Fruit fly (Drosophila melanogaster) whole organism, adult: Measurements from ENCODE around the gene CG33281.

ENCODE experiments used
- CG11617 ChIP-seq: fragments of 200-800 bp; sonication (Bioruptor generic); optimal IDR thresholded peaks from 2 replicates; lab custom pipeline; 2017; ENCODE audit warnings: mild to moderate bottlenecking, missing biosample characterization, missing genetic modification reagents, missing genetic modification characterization
- CG12768 ChIP-seq: fragments of 200-800 bp; sonication (Bioruptor generic); optimal IDR thresholded peaks from 2 replicates; lab custom pipeline; 2017; ENCODE audit warnings: missing biosample characterization, missing genetic modification characterization, mild to moderate bottlenecking, moderate library complexity, missing genetic modification reagents
- CG14711 ChIP-seq: fragments of 200-800 bp; sonication (Bioruptor generic); optimal IDR thresholded peaks from 2 replicates; lab custom pipeline; 2018; ENCODE audit warnings: missing biosample characterization, mild to moderate bottlenecking, missing genetic modification characterization, moderate library complexity
- CG1620 ChIP-seq: fragments of 200-800 bp; sonication (Bioruptor generic); optimal IDR thresholded peaks from 2 replicates; lab custom pipeline; 2016; ENCODE audit warnings: missing biosample characterization, missing genetic modification characterization
- CG33017 ChIP-seq: fragments of 200-800 bp; sonication (Bioruptor generic); optimal IDR thresholded peaks from 2 replicates; lab custom pipeline; 2018; ENCODE audit warnings: missing biosample characterization, mild to moderate bottlenecking, missing genetic modification characterization, moderate library complexity
- CG5204 ChIP-seq: fragments of 200-800 bp; sonication (Bioruptor generic); optimal IDR thresholded peaks from 2 replicates; lab custom pipeline; 2016; ENCODE audit warnings: missing biosample characterization, missing genetic modification characterization
- CG7045 ChIP-seq: fragments of 200-800 bp; sonication (Bioruptor generic); optimal IDR thresholded peaks from 2 replicates; lab custom pipeline; 2017; ENCODE audit warnings: missing biosample characterization, mild to moderate bottlenecking, missing genetic modification characterization
- CG7101 ChIP-seq: fragments of 200-800 bp; sonication (Bioruptor generic); optimal IDR thresholded peaks from 2 replicates; lab custom pipeline; 2018; ENCODE audit warnings: missing biosample characterization, mild to moderate bottlenecking, missing genetic modification characterization, moderate library complexity
- Clk ChIP-seq: fragments of 200-800 bp; sonication (Bioruptor generic); optimal IDR thresholded peaks from 2 replicates; lab custom pipeline; 2017; ENCODE audit warnings: missing biosample characterization, missing genetic modification characterization
- Crg-1 ChIP-seq: fragments of 200-800 bp; sonication (Bioruptor generic); optimal IDR thresholded peaks from 2 replicates; lab custom pipeline; 2016; ENCODE audit warnings: missing biosample characterization, missing genetic modification characterization
- Hr96 ChIP-seq: fragments of 200-800 bp; sonication (Bioruptor generic); optimal IDR thresholded peaks from 2 replicates; lab custom pipeline; 2016; ENCODE audit warnings: missing biosample characterization, missing genetic modification characterization
- Mnt ChIP-seq: fragments of 200-800 bp; sonication (Bioruptor generic); optimal IDR thresholded peaks from 2 replicates; lab custom pipeline; 2016; ENCODE audit warnings: missing biosample characterization, mild to moderate bottlenecking, missing genetic modification characterization
- bab1 ChIP-seq: fragments of 200-800 bp; sonication (Bioruptor generic); optimal IDR thresholded peaks from 3 replicates; lab custom pipeline; 2019; ENCODE audit warnings: missing biosample characterization, mild to moderate bottlenecking, missing genetic modification characterization, moderate library complexity
- cic ChIP-seq: fragments of 200-800 bp; sonication (Bioruptor generic); optimal IDR thresholded peaks from 2 replicates; lab custom pipeline; 2017; ENCODE audit warnings: missing biosample characterization, mild to moderate bottlenecking, missing genetic modification characterization, moderate library complexity
- cnc ChIP-seq, 2 experiments: fragments of >200 bp; optimal IDR thresholded peaks; 2 replicates each; lab custom pipeline; 2017
- kay ChIP-seq: fragments of 200-800 bp; sonication (Bioruptor generic); peaks from one replicate; lab custom pipeline; 2016; ENCODE audit warnings: missing biosample characterization, missing genetic modification characterization, borderline replicate concordance
- ovo ChIP-seq: fragments of 200-800 bp; sonication (Bioruptor generic); optimal IDR thresholded peaks from 2 replicates; lab custom pipeline; 2016; ENCODE audit warnings: missing biosample characterization, missing genetic modification characterization
- pad ChIP-seq: fragments of 200-800 bp; sonication (Bioruptor generic); optimal IDR thresholded peaks from 3 replicates; lab custom pipeline; 2017; ENCODE audit warnings: missing biosample characterization, missing genetic modification characterization, mild to moderate bottlenecking, moderate library complexity, missing genetic modification reagents
- tj ChIP-seq: fragments of 200-800 bp; sonication (Bioruptor generic); optimal IDR thresholded peaks from 3 replicates; lab custom pipeline; 2017; ENCODE audit warnings: missing biosample characterization, mild to moderate bottlenecking, missing genetic modification characterization, moderate library complexity
- toe ChIP-seq: fragments of 200-800 bp; sonication (Bioruptor generic); optimal IDR thresholded peaks from 2 replicates; lab custom pipeline; 2016; ENCODE audit warnings: missing biosample characterization, missing genetic modification characterization

The CG33281 gene

DNA sequence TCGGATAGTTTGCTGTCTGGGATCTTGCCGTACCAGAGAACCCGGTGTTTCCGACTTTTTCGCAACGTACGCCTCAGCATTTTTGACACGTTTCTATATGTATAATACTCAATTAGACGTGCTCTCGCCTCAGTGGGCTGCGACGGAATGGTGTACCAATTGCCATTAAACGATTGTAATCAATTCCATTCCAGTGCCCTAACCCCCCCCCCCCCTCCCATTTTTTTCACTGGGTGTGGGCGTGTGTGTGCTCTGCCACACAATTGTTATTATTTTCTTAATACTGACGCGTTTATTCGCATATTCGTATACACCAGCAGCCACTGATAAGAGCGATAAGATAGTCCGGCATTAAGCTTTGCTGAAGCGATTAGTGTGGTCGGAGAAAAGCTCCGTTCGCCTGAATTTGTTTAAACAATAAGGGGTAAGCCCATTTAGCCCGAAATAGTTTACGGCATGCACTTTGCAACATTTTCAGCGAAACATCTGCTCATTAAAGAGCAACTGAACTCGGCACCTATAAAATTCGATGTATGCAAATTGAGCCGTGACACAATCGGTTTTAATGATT lies 45.1 kb downstream of the CG33281 start:
- TF ChIP-seq CG33017 (peak; percentile 6), ovo (GFP tag; lab: Kevin White, UChicago) (no peak), Crg-1 (GFP tag; lab: Kevin White, UChicago) (no peak), CG14711 (tag; lab: Kevin White, UChicago) (no peak), tj (GFP tag; lab: Kevin White, UChicago) (peak; percentile 36), Hr96 (GFP tag; lab: Kevin White, UChicago) (no peak), CG5204 (GFP tag; lab: Kevin White, UChicago) (no peak), bab1 (GFP tag; lab: Kevin White, UChicago) (peak; percentile 5), kay (GFP tag; lab: Kevin White, UChicago) (peak; percentile 84), CG1620 (GFP tag; lab: Kevin White, UChicago) (no peak), CG11617 (GFP tag; lab: Kevin White, UChicago) (peak; percentile 20), CG7045 (GFP tag; lab: Kevin White, UChicago) (no peak), pad (GFP tag; lab: Kevin White, UChicago) (peak; percentile 10), cnc (optimal IDR thresholded peaks at IDR 0.05; lab: Kevin White, UChicago) (no peak), CG12768 (peak; percentile 14), Mnt (peak; percentile 58), cic (GFP tag; lab: Kevin White, UChicago) (peak; percentile 83), Clk (GFP tag; lab: Kevin White, UChicago) (no peak), CG7101 (tag; lab: Kevin White, UChicago) (no peak), toe (GFP tag; lab: Kevin White, UChicago) (no peak)

DNA sequence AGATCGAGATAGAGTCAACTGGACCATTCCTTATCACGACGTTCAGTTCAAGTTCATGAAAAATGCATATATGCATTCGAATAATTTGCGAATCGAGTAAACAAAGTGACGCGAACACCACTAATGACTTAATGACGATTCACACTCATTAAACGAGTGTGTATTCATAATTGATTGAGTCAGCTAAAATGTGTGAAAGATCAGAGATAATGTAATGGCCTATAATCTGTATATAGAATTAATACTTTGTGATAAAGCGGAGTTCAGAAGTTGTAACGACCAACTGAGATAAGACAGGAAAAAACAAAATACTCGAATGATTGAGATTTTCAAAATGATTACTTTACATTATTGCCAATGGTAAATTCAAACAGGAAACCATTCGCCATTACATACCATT lies 45.8 kb downstream of the CG33281 start:
- TF ChIP-seq tj (GFP tag; lab: Kevin White, UChicago) (peak; percentile 49), CG1620 (GFP tag; lab: Kevin White, UChicago) (no peak), kay (GFP tag; lab: Kevin White, UChicago) (peak; percentile 73)

DNA sequence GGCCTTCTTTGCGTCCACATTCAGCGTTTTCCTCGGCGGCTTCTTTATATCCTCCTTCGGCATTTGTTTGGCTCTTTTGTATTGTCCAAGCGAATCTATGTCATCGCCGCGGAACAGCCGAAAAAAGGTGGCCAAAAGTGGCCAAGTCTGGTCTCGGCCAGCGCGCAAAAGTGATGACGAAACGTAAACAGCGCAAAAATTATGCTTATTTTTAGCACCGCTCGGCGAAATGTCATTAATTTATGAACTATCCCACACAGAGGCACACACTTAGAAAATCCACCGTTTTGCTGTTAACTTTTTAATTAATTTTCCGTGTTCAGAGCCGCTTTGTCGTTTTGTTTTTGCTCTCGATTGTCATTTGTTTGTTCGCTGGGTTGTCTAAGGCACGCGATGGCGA lies 46.9 kb downstream of the CG33281 start:
- TF ChIP-seq kay (GFP tag; lab: Kevin White, UChicago) (peak; percentile 80), CG12768 (no peak), tj (GFP tag; lab: Kevin White, UChicago) (peak; percentile 92)

DNA sequence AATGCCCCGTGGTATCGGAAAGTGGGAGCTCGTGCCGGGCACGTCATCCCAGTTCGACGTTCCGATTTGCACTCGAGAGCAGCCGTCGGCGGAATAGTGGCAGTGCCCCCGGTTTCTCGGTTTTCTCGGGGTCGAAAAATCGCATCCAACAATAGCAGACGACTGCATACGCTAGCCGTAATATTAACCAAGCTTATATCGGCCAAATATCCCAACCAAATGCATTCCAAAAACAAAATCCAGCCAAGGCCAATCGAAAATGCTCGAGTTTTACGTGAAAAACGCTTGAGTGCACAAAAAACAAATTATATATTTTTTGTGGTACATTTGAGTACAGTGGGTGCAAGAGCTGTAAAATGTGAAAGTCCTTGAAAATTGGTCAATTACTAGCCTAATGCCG lies 47.3 kb downstream of the CG33281 start:
- TF ChIP-seq CG5204 (GFP tag; lab: Kevin White, UChicago) (no peak), pad (GFP tag; lab: Kevin White, UChicago) (no peak), CG12768 (peak; percentile 35), ovo (GFP tag; lab: Kevin White, UChicago) (no peak), Crg-1 (GFP tag; lab: Kevin White, UChicago) (no peak), bab1 (GFP tag; lab: Kevin White, UChicago) (no peak), Hr96 (GFP tag; lab: Kevin White, UChicago) (no peak), cic (GFP tag; lab: Kevin White, UChicago) (peak; percentile 49), cnc (optimal IDR thresholded peaks at IDR 0.05; lab: Kevin White, UChicago) (no peak), CG33017 (peak; percentile 24), tj (GFP tag; lab: Kevin White, UChicago) (peak; percentile 45), CG11617 (GFP tag; lab: Kevin White, UChicago) (peak; percentile 24), kay (GFP tag; lab: Kevin White, UChicago) (no peak), CG7101 (tag; lab: Kevin White, UChicago) (no peak), toe (GFP tag; lab: Kevin White, UChicago) (no peak), Mnt (peak; percentile 48), CG7045 (GFP tag; lab: Kevin White, UChicago) (peak; percentile 11), CG14711 (tag; lab: Kevin White, UChicago) (no peak), Clk (GFP tag; lab: Kevin White, UChicago) (no peak), CG1620 (GFP tag; lab: Kevin White, UChicago) (no peak)

DNA sequence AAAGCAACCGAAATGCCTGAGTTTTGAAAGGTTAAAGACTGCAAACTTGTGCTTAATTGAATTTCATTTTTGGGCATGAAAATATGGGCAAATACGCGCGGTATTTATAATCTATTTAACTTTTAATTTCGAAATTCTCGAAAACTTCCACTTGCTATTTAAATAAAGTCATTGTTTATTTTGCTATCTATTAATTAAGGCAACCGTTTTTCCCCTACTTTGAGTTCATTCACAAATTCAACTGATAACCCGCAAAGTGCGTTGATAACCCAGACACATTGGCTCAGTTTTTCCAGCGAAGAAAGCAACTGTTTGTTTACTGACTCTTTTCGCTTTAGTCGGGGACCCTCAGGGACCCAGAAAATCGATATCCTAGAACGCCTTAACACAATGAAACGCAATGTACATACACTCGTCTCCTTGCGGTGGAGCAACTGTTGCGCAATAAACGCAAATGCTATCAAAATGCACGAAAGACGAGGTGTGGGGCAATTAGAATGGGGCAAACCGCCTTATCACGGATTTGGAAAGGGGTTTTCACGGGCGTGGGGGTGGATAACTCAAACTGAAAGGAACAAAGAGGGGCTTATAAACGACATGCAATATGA lies 47.8 kb downstream of the CG33281 start:
- peak; percentile 25 for TF ChIP-seq kay (GFP tag; lab: Kevin White, UChicago)
- no peak for TF ChIP-seq toe (GFP tag; lab: Kevin White, UChicago)

DNA sequence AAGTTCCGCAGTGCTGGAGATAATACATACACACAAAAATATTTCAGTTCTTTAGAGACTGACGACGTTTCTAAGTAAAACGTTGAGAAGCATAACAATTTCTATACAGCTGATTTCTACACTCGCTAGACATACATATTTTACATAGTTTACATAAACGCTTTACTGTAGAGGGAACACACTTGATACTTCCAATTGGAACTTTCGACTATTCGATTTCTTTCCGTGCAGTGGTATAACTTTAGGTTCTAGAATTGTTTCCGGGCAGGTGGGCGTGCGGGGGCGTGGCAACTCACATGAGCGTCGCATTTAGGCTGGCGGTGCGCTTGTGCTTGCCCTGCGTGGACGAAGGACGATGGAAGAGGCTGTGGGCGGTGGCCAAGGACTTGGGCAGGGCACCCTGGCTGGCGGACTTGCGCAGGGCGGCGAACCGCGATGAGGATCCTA lies 48.5 kb downstream of the CG33281 start:
- TF ChIP-seq Clk (GFP tag; lab: Kevin White, UChicago) (peak; percentile 2), pad (GFP tag; lab: Kevin White, UChicago) (no peak), CG11617 (GFP tag; lab: Kevin White, UChicago) (peak; percentile 23), CG5204 (GFP tag; lab: Kevin White, UChicago) (no peak), tj (GFP tag; lab: Kevin White, UChicago) (peak; percentile 1), cnc (optimal IDR thresholded peaks at IDR 0.05; lab: Kevin White, UChicago) (no peak), toe (GFP tag; lab: Kevin White, UChicago) (no peak), CG12768 (no peak), Crg-1 (GFP tag; lab: Kevin White, UChicago) (no peak), Mnt (no peak), CG33017 (no peak), CG7045 (GFP tag; lab: Kevin White, UChicago) (no peak), kay (GFP tag; lab: Kevin White, UChicago) (no peak), CG1620 (GFP tag; lab: Kevin White, UChicago) (peak; percentile 35), bab1 (GFP tag; lab: Kevin White, UChicago) (peak; percentile 18), CG7101 (tag; lab: Kevin White, UChicago) (peak; percentile 37), ovo (GFP tag; lab: Kevin White, UChicago) (no peak), Hr96 (GFP tag; lab: Kevin White, UChicago) (no peak), CG14711 (tag; lab: Kevin White, UChicago) (peak; percentile 13), cic (GFP tag; lab: Kevin White, UChicago) (no peak)
